Fruit fly (Drosophila melanogaster) S2 (cell line): ENCODE measurements around the gene Sirt2.

Experiments
- CG8478 ChIP-seq: fragments of >200 bp; optimal IDR thresholded peaks from 2 replicates; lab custom pipeline; 2018
- CTCF ChIP-seq, 2 experiments: fragments of >200 bp; optimal IDR thresholded peaks; 2 replicates each; lab custom pipeline; 2018

- TF ChIP-seq CTCF (optimal IDR thresholded peaks at IDR 0.05; lab: Kevin White, UChicago): no peak
- TF ChIP-seq CG8478 (lab: Kevin White, UChicago): no peak
Measured at dm6 chr3R:20292880-20293491, 35.3 kb upstream of the Sirt2 start.
